Worm (Caenorhabditis elegans): Measurements from ENCODE around the gene F10E9.4.

The F10E9.4 gene

DNA sequence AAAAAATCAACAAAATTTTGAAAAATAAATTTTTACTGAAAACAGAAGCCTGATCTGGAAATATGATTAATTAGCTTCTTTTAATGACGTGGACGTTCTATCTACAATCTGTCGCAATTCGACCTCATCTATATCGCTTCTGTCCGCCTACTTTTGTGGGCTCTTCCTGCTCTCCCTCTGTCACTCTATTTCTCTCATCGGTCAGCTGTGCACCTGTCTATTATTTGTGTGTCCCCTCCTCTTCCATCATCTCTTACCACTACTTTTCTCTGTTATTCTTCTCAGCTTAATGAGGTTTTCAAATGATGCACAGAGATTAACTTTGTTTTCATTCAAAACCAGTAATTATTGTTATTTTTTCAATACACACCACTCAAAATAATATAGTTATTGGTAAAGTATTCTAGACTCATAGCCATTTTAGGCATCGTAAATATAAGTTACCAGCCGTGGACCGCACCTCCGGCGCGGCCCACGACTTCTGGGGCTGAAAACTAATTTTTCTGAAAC lies 9.2 kb upstream of the F10E9.4 start:
- TF ChIP-seq ama-1 (optimal IDR thresholded peaks at IDR 0.05) (no peak), daf-12 (tag; optimal IDR thresholded peaks at IDR 0.05) (no peak), eor-1 (tag; optimal IDR thresholded peaks at IDR 0.05) (no peak), skn-1 (tag; optimal IDR thresholded peaks at IDR 0.05) (no peak), nfya-1 (tag; optimal IDR thresholded peaks at IDR 0.05; ENCODE audit: insufficient read depth) (no peak), nhr-67 (tag; optimal IDR thresholded peaks at IDR 0.05) (no peak), R02D3.7 (tag; optimal IDR thresholded peaks at IDR 0.05) (no peak), egl-27 (tag; optimal IDR thresholded peaks at IDR 0.05) (no peak), nhr-237 (tag; optimal IDR thresholded peaks at IDR 0.05) (no peak), jun-1 (tag; optimal IDR thresholded peaks at IDR 0.05) (no peak), nhr-77 (tag; optimal IDR thresholded peaks at IDR 0.05) (no peak), snpc-4 (tag; optimal IDR thresholded peaks at IDR 0.05) (no peak), mml-1 (tag; optimal IDR thresholded peaks at IDR 0.05) (no peak), elt-1 (tag; optimal IDR thresholded peaks at IDR 0.05) (no peak)

ce11 chrIII:8299734-8300133 lies 8.6 kb upstream of the F10E9.4 start:
- TF ChIP-seq pha-4 (tag; optimal IDR thresholded peaks at IDR 0.05) (peak; percentile 43), pqm-1 (tag; optimal IDR thresholded peaks at IDR 0.05) (peak; percentile 14), lin-15B (tag; optimal IDR thresholded peaks at IDR 0.05) (no peak), elt-2 (tag; optimal IDR thresholded peaks at IDR 0.05) (peak; percentile 76), fkh-10 (GFP tag; optimal IDR thresholded peaks at IDR 0.05) (no peak), unc-39 (tag; optimal IDR thresholded peaks at IDR 0.05) (no peak), nhr-237 (tag; optimal IDR thresholded peaks at IDR 0.05) (no peak), jun-1 (tag; optimal IDR thresholded peaks at IDR 0.05) (no peak)

DNA sequence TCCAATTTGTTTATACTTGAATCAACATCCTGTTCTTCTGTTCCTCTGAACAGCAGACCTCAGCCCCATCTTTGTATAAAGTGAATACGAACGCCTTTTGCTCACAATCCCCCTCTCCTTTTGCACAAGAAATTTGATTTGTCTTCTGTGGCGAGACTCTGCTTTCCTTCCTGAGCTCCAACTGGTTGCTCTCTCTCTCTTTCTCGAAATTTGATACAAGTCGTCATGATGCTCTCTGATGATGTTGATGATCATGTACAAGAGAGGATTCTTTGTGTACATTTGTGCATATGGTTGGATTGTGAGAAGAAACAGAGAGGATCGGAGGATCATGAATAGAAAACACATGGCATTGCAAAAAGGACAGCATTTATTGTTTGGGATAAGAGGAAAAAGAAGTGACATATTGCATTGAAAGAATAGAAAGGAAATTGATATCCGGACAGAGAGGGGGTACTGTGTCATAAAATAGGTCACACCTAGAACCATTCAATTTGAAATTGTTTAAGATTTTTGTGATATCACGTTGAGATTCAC lies 7.4 kb upstream of the F10E9.4 start:
- TF ChIP-seq tbx-2 (tag; optimal IDR thresholded peaks at IDR 0.05) (no peak), ZK546.5 (tag; optimal IDR thresholded peaks at IDR 0.05) (no peak), nhr-77 (tag; optimal IDR thresholded peaks at IDR 0.05) (no peak), ceh-28 (tag; optimal IDR thresholded peaks at IDR 0.05) (no peak), zag-1 (tag; optimal IDR thresholded peaks at IDR 0.05) (no peak), elt-3 (tag; optimal IDR thresholded peaks at IDR 0.05) (no peak)

DNA sequence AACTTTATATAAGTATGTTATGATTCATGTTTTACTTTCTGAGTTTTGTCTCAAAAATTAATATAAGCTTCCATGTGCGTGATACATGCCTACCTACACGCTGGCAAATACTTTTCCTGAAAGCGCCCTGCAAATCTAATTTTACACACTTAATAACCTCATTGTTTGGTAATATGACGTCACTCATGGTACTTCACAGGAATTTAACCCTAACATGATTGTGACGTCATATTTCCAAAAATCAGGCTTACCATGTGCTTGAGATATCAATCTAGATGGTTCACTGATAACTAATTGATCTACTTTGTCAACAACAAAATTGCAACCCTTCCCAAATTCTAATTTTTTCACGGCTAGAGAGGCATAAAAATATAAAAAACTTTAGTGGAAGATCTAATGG lies 4.9 kb upstream of the F10E9.4 start:
- TF ChIP-seq ceh-82 (tag; optimal IDR thresholded peaks at IDR 0.05) (no peak), pha-4 (tag; optimal IDR thresholded peaks at IDR 0.05) (no peak), nhr-77 (tag; optimal IDR thresholded peaks at IDR 0.05) (no peak), nhr-12 (tag; optimal IDR thresholded peaks at IDR 0.05) (no peak), fkh-2 (tag; optimal IDR thresholded peaks at IDR 0.05) (no peak), skn-1 (tag; optimal IDR thresholded peaks at IDR 0.05) (no peak), aly-2 (tag; optimal IDR thresholded peaks at IDR 0.05) (no peak), zag-1 (tag; optimal IDR thresholded peaks at IDR 0.05) (no peak), nfya-1 (tag; optimal IDR thresholded peaks at IDR 0.05; ENCODE audit: insufficient read depth) (no peak), R02D3.7 (tag; optimal IDR thresholded peaks at IDR 0.05) (no peak), ztf-11 (tag; optimal IDR thresholded peaks at IDR 0.05) (no peak), fkh-10 (GFP tag; optimal IDR thresholded peaks at IDR 0.05) (no peak), nhr-76 (tag; optimal IDR thresholded peaks at IDR 0.05) (no peak), ZK546.5 (tag; optimal IDR thresholded peaks at IDR 0.05) (no peak), nhr-11 (tag; optimal IDR thresholded peaks at IDR 0.05) (no peak), ceh-16 (tag; optimal IDR thresholded peaks at IDR 0.05) (no peak)

DNA sequence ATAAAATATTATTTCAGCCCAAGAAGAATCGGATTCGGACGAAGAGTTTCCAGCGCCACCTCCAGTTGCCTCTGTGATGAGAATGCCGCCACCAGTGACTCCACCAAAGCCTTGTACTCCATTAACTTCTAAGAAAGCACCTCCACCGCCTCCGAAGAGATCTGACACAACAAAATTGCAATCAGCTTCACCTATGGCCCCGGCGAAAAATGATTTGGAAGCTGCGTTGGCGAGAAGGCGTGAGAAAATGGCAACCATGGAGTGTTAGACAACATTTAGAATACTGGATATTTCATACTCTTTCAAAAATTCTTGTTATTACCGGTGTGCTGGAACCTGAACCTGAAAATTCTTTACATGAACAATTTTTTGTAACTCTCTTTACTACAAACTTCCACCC lies 3.0 kb upstream of the F10E9.4 start:
- TF ChIP-seq elt-2 (tag; optimal IDR thresholded peaks at IDR 0.05) = no peak
- TF ChIP-seq nhr-237 (tag; optimal IDR thresholded peaks at IDR 0.05) = no peak
- TF ChIP-seq elt-3 (tag; optimal IDR thresholded peaks at IDR 0.05) = no peak
- TF ChIP-seq lin-39 (tag; optimal IDR thresholded peaks at IDR 0.05) = no peak
- TF ChIP-seq zag-1 (tag; optimal IDR thresholded peaks at IDR 0.05) = no peak
- TF ChIP-seq skn-1 (tag; optimal IDR thresholded peaks at IDR 0.05) = no peak
- TF ChIP-seq aly-2 (tag; optimal IDR thresholded peaks at IDR 0.05) = no peak
- TF ChIP-seq nhr-23 (tag; optimal IDR thresholded peaks at IDR 0.05) = no peak
- no peak for TF ChIP-seq ZK546.5 (tag; optimal IDR thresholded peaks at IDR 0.05)
- TF ChIP-seq daf-12 (tag; optimal IDR thresholded peaks at IDR 0.05) = no peak
- TF ChIP-seq fkh-10 (GFP tag; optimal IDR thresholded peaks at IDR 0.05) = no peak
- TF ChIP-seq jun-1 (tag; optimal IDR thresholded peaks at IDR 0.05) = no peak
- no peak for TF ChIP-seq mml-1 (tag; optimal IDR thresholded peaks at IDR 0.05)
- TF ChIP-seq sea-2 (GFP tag; optimal IDR thresholded peaks at IDR 0.05) = no peak
- no peak for TF ChIP-seq nhr-43 (tag; optimal IDR thresholded peaks at IDR 0.05; ENCODE audit: poor library complexity, severe bottlenecking)
- TF ChIP-seq ceh-16 (tag; optimal IDR thresholded peaks at IDR 0.05) = no peak
- no peak for TF ChIP-seq hmg-11 (tag; optimal IDR thresholded peaks at IDR 0.05)
- TF ChIP-seq lin-15B (tag; optimal IDR thresholded peaks at IDR 0.05) = no peak
- no peak for TF ChIP-seq unc-62 (GFP tag; optimal IDR thresholded peaks at IDR 0.05)

Data from whole organism, L3 larva.